Fruit fly (Drosophila melanogaster) whole organism, adult: ENCODE results near the gene CG3226.

Experiments
- CG5204 ChIP-seq: fragments of 200-800 bp; sonication (Bioruptor generic); optimal IDR thresholded peaks from 2 replicates; lab custom pipeline; 2016; ENCODE audit warnings: missing biosample characterization, missing genetic modification characterization
- Hr96 ChIP-seq: fragments of 200-800 bp; sonication (Bioruptor generic); optimal IDR thresholded peaks from 2 replicates; lab custom pipeline; 2016; ENCODE audit warnings: missing biosample characterization, missing genetic modification characterization
- Mnt ChIP-seq: fragments of 200-800 bp; sonication (Bioruptor generic); optimal IDR thresholded peaks from 2 replicates; lab custom pipeline; 2016; ENCODE audit warnings: missing biosample characterization, mild to moderate bottlenecking, missing genetic modification characterization
- ovo ChIP-seq: fragments of 200-800 bp; sonication (Bioruptor generic); optimal IDR thresholded peaks from 2 replicates; lab custom pipeline; 2016; ENCODE audit warnings: missing biosample characterization, missing genetic modification characterization
- pad ChIP-seq: fragments of 200-800 bp; sonication (Bioruptor generic); optimal IDR thresholded peaks from 3 replicates; lab custom pipeline; 2017; ENCODE audit warnings: missing biosample characterization, missing genetic modification characterization, mild to moderate bottlenecking, moderate library complexity, missing genetic modification reagents
- toe ChIP-seq: fragments of 200-800 bp; sonication (Bioruptor generic); optimal IDR thresholded peaks from 2 replicates; lab custom pipeline; 2016; ENCODE audit warnings: missing biosample characterization, missing genetic modification characterization

DNA sequence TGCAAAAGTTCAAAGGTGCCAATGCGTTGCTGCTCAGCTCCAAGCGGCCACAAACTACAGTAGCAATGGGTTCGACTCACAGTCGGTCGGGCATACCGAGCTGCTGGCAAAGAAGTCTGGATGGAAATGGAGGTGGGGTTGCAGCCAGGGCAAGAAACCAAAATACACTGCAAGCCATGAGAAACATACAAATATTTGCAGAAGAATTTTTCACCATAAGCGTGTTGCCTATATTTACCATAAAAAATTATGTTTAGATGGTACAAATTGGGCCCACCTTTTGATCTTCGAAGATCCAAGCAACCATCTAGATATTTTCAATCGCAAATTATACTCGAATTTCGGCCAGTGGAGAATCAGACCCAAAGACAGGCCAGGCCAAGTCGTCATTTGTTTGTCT, 7.2 kb downstream of the CG3226 start:
- TF ChIP-seq Hr96 (no peak), toe (GFP tag; lab: Kevin White, UChicago) (no peak), pad (GFP tag; lab: Kevin White, UChicago) (no peak), ovo (GFP tag; lab: Kevin White, UChicago) (no peak), CG5204 (GFP tag; lab: Kevin White, UChicago) (no peak), Mnt (GFP tag; lab: Kevin White, UChicago) (no peak)
